Fruit fly (Drosophila melanogaster): ENCODE results near the gene CG16959.

The CG16959 gene

DNA sequence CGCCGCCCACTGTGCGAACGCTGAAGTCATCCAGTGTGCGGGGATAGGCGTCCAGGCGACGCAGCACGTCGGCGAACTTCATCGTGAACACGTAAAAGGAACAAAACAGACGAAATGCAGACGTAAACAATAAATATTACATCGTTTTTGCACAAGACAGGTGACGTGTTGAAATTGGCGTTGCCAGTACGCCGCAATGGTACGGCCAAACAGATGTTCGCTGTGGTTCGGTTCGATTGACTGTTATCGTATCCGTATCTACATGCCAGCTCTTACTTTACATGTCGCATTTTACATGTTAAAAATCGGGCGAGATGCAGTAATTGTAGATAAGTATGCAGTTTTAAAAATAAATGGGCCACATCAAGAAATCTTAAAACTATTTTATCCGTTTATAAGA, 38.3 kb upstream of the CG16959 start, which contains the start of gene CG7011:
Gene CG7011, minus strand, starts transcription at position 215 of the 400 bp plus-strand sequence.
- no peak for TF ChIP-seq Clk (GFP tag; optimal IDR thresholded peaks at IDR 0.05)
- no peak for TF ChIP-seq CG11617 (GFP tag; optimal IDR thresholded peaks at IDR 0.05)
- TF ChIP-seq CG5204 (GFP tag; optimal IDR thresholded peaks at IDR 0.05): no peak
- TF ChIP-seq cic (GFP tag; optimal IDR thresholded peaks at IDR 0.05): no peak
- peak in 1 of 2 experiments; percentile 21 for TF ChIP-seq cnc (optimal IDR thresholded peaks at IDR 0.05)
- TF ChIP-seq tj (GFP tag; optimal IDR thresholded peaks at IDR 0.05): peak; percentile 74
- no peak for TF ChIP-seq CG1620 (GFP tag; optimal IDR thresholded peaks at IDR 0.05)

DNA sequence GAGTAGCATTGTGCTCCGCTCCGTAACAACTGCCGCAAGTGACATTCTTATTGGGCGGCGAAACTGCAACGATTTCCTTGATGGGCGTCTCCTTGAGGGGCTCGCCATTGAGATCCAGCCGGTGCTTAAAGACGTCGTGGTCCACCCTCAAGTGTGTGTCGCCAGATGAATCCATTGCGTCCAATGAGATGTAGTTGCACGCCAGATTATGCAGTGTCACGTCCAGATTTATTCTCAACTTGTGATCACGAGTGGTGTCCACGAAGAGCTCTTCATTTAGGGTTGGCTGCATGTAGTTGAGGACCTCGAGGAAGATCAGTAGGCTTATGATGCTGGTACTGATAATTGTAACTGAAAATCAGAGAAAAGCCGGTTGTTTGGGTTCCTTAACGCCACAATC, 37.9 kb upstream of the CG16959 start:
- TF ChIP-seq cnc (optimal IDR thresholded peaks at IDR 0.05) (peak; percentile 60 to 79), CG7045 (GFP tag; optimal IDR thresholded peaks at IDR 0.05) (no peak)

DNA sequence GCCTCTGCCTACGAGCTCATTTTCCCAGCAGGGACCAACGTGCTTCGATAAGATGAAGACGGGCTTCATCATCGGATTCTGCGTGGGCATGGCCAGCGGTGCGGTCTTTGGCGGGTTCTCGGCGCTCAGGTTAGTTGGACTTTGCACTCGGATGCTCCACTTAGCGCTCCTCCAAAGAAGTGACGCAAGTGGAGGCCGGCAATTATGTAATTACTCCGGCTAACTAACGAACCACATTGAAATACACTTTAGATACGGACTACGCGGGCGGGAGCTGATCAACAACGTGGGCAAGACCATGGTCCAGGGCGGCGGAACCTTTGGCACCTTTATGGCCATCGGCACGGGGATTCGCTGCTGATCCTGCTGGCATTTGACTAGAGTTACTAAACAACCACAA, 36.9 kb upstream of the CG16959 start:
- no peak for TF ChIP-seq ovo (GFP tag; optimal IDR thresholded peaks at IDR 0.05)
- no peak for TF ChIP-seq CG33017 (tag; optimal IDR thresholded peaks at IDR 0.05)
- no peak for TF ChIP-seq CG7101 (tag; optimal IDR thresholded peaks at IDR 0.05)
- TF ChIP-seq CG12768 (GFP tag; optimal IDR thresholded peaks at IDR 0.05): no peak
- TF ChIP-seq toe (GFP tag; optimal IDR thresholded peaks at IDR 0.05): no peak
- no peak for TF ChIP-seq CG14711 (tag; optimal IDR thresholded peaks at IDR 0.05)
- no peak for TF ChIP-seq CG1620 (GFP tag; optimal IDR thresholded peaks at IDR 0.05)
- no peak for TF ChIP-seq CG11617 (GFP tag; optimal IDR thresholded peaks at IDR 0.05)
- no peak for TF ChIP-seq Mnt (GFP tag; optimal IDR thresholded peaks at IDR 0.05)
- no peak for TF ChIP-seq pad (GFP tag; optimal IDR thresholded peaks at IDR 0.05)
- TF ChIP-seq cic (GFP tag; optimal IDR thresholded peaks at IDR 0.05): no peak
- TF ChIP-seq CG5204 (GFP tag; optimal IDR thresholded peaks at IDR 0.05): no peak
- no peak for TF ChIP-seq Hr96 (GFP tag; optimal IDR thresholded peaks at IDR 0.05)
- TF ChIP-seq Clk (GFP tag; optimal IDR thresholded peaks at IDR 0.05): no peak
- TF ChIP-seq cnc (optimal IDR thresholded peaks at IDR 0.05): no peak
- TF ChIP-seq Crg-1 (GFP tag; optimal IDR thresholded peaks at IDR 0.05): no peak
- no peak for TF ChIP-seq tj (GFP tag; optimal IDR thresholded peaks at IDR 0.05)
- TF ChIP-seq CG7045 (GFP tag; optimal IDR thresholded peaks at IDR 0.05): no peak
- TF ChIP-seq kay (GFP tag; ENCODE audit: borderline replicate concordance): no peak

DNA sequence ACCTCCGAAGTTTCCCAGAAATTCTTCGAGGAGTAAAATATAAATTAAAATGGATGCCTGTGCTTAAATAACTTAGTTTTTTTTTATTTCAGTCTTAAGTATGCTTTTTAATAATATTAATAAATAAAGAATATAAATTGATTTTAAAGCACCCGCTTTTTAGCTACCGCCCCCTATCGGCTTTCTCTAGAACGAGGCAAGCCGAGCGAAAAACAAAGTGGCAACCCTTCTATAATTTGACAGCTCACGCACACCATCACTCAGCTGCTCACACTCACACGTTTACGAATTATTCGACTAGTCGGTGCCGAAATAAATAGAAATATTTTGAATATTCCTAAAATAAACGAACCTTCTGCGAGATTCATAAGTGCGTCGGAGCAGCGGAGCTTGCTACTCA, 36.4 kb upstream of the CG16959 start, which contains the start of gene CG6878:
Gene CG6878, plus strand, starts transcription at position 269 of the 400 bp plus-strand sequence.
- TF ChIP-seq CG11617 (GFP tag; optimal IDR thresholded peaks at IDR 0.05) (no peak), ovo (GFP tag; optimal IDR thresholded peaks at IDR 0.05) (no peak), CG7101 (tag; optimal IDR thresholded peaks at IDR 0.05) (peak; percentile 42), CG14711 (tag; optimal IDR thresholded peaks at IDR 0.05) (no peak), Mnt (GFP tag; optimal IDR thresholded peaks at IDR 0.05) (peak; percentile 56), bab1 (GFP tag; optimal IDR thresholded peaks at IDR 0.05) (peak; percentile 44), CG12768 (GFP tag; optimal IDR thresholded peaks at IDR 0.05) (no peak), pad (GFP tag; optimal IDR thresholded peaks at IDR 0.05) (no peak), cic (GFP tag; optimal IDR thresholded peaks at IDR 0.05) (no peak), CG33017 (tag; optimal IDR thresholded peaks at IDR 0.05) (no peak), toe (GFP tag; optimal IDR thresholded peaks at IDR 0.05) (no peak), CG1620 (GFP tag; optimal IDR thresholded peaks at IDR 0.05) (no peak), kay (GFP tag; ENCODE audit: borderline replicate concordance) (no peak)

DNA sequence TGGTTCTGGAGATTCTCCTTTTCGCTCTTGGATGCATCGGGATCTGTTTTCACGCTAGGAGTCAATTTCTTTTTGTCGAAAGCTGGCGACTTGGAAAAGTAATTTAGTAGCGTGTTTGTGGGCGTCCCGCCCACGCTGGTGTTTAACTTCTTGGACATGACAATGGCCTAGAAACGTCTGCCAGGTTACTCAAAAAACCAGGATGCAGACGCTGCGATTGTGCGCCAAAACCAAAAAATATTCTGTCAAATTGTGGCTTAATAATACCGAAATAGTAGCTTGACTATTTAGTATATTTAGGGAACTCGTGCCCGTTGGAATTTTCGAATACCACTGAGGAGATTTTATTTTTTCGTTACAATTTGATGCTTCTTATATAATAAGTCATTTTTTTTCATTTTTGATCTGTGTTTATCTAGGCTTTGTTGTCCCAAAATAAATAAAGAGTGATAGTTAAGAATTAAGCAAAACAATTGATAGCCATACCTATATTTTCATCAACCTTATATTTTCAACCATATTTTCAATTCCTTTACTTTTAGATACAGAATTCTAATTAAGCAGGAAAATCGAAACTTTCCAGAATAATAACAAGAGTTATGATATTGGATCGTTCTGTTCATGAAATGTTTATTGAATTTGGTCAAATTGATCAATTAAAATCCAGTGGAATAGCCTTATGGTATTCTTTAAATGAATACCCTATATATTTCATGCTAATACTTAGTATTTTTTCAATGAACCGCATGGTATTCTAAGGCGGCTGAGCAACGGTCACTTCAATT, 33.4 kb upstream of the CG16959 start, which contains the start of the genes Msh6 and Prp31:
Gene Msh6, minus strand, starts transcription at position 233 of the 785 bp plus-strand sequence.
Gene Prp31, plus strand, starts transcription at position 771 of the 785 bp plus-strand sequence.
- TF ChIP-seq toe (GFP tag; optimal IDR thresholded peaks at IDR 0.05) (peak; percentile 84), CG33017 (tag; optimal IDR thresholded peaks at IDR 0.05) (no peak), CG12768 (GFP tag; optimal IDR thresholded peaks at IDR 0.05) (peak; percentile 58), CG1620 (GFP tag; optimal IDR thresholded peaks at IDR 0.05) (peak; percentile 59), CG7101 (tag; optimal IDR thresholded peaks at IDR 0.05) (peak; percentile 50), kay (GFP tag; ENCODE audit: borderline replicate concordance) (no peak), ovo (GFP tag; optimal IDR thresholded peaks at IDR 0.05) (peak; percentile 13), CG7045 (GFP tag; optimal IDR thresholded peaks at IDR 0.05) (peak; percentile 67), Mnt (GFP tag; optimal IDR thresholded peaks at IDR 0.05) (no peak), cnc (optimal IDR thresholded peaks at IDR 0.05) (no peak), tj (GFP tag; optimal IDR thresholded peaks at IDR 0.05) (peak; percentile 30), Crg-1 (GFP tag; optimal IDR thresholded peaks at IDR 0.05) (no peak), Clk (GFP tag; optimal IDR thresholded peaks at IDR 0.05) (peak; percentile 22), bab1 (GFP tag; optimal IDR thresholded peaks at IDR 0.05) (no peak), CG5204 (GFP tag; optimal IDR thresholded peaks at IDR 0.05) (no peak), Hr96 (GFP tag; optimal IDR thresholded peaks at IDR 0.05) (peak; percentile 68), cic (GFP tag; optimal IDR thresholded peaks at IDR 0.05) (no peak), CG11617 (GFP tag; optimal IDR thresholded peaks at IDR 0.05) (peak; percentile 60), CG14711 (tag; optimal IDR thresholded peaks at IDR 0.05) (peak; percentile 54), pad (GFP tag; optimal IDR thresholded peaks at IDR 0.05) (peak; percentile 48)

DNA sequence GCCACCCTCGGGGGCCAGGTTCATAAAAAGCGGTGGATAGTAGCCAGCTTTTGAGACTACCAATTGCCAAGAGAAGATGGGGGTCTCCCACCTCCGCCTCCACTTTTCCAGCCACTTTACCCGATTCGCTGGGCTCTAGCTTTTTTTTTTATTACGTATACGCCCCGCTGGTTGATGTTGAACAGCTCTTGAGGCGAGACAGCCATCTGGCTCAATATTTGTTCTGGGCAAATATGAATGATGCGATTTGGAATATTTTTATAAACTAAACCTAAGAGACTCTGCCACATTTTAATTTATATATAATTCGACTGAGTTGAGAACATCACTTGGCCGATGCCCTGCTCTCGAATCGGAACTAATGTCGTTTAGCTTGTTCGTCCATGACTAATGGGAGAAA, 24.9 kb upstream of the CG16959 start:
- no peak for TF ChIP-seq cic (GFP tag; optimal IDR thresholded peaks at IDR 0.05)
- no peak for TF ChIP-seq Crg-1 (GFP tag; optimal IDR thresholded peaks at IDR 0.05)
- TF ChIP-seq CG5204 (GFP tag; optimal IDR thresholded peaks at IDR 0.05): no peak
- TF ChIP-seq CG11617 (GFP tag; optimal IDR thresholded peaks at IDR 0.05): no peak
- no peak for TF ChIP-seq bab1 (GFP tag; optimal IDR thresholded peaks at IDR 0.05)
- no peak for TF ChIP-seq CG12768 (GFP tag; optimal IDR thresholded peaks at IDR 0.05)
- TF ChIP-seq CG14711 (tag; optimal IDR thresholded peaks at IDR 0.05): no peak
- TF ChIP-seq pad (GFP tag; optimal IDR thresholded peaks at IDR 0.05): no peak
- no peak for TF ChIP-seq ovo (GFP tag; optimal IDR thresholded peaks at IDR 0.05)
- no peak for TF ChIP-seq Mnt (GFP tag; optimal IDR thresholded peaks at IDR 0.05)
- no peak for TF ChIP-seq CG1620 (GFP tag; optimal IDR thresholded peaks at IDR 0.05)
- no peak for TF ChIP-seq tj (GFP tag; optimal IDR thresholded peaks at IDR 0.05)
- no peak for TF ChIP-seq toe (GFP tag; optimal IDR thresholded peaks at IDR 0.05)
- no peak for TF ChIP-seq CG7101 (tag; optimal IDR thresholded peaks at IDR 0.05)
- no peak for TF ChIP-seq CG33017 (tag; optimal IDR thresholded peaks at IDR 0.05)
- no peak for TF ChIP-seq Clk (GFP tag; optimal IDR thresholded peaks at IDR 0.05)
- TF ChIP-seq cnc (optimal IDR thresholded peaks at IDR 0.05): no peak
- no peak for TF ChIP-seq kay (GFP tag; ENCODE audit: borderline replicate concordance)
- no peak for TF ChIP-seq Hr96 (GFP tag; optimal IDR thresholded peaks at IDR 0.05)

All from whole organism, adult.